Worm (Caenorhabditis elegans): ENCODE results near the gene cox-18.

- TF ChIP-seq blmp-1 (tag; optimal IDR thresholded peaks at IDR 0.05; ENCODE audit: insufficient read depth), result no peak
- no peak for TF ChIP-seq lin-11 (tag; optimal IDR thresholded peaks at IDR 0.05)
- TF ChIP-seq egl-27 (tag; optimal IDR thresholded peaks at IDR 0.05), result no peak
- TF ChIP-seq peb-1 (tag; optimal IDR thresholded peaks at IDR 0.05), result no peak
- TF ChIP-seq mbf-1 (tag; optimal IDR thresholded peaks at IDR 0.05), result no peak
- TF ChIP-seq nhr-10 (tag; optimal IDR thresholded peaks at IDR 0.05), result no peak
- TF ChIP-seq crh-2 (tag; optimal IDR thresholded peaks at IDR 0.05), result no peak
- TF ChIP-seq ztf-11 (tag; optimal IDR thresholded peaks at IDR 0.05), result no peak
- no peak for TF ChIP-seq ceh-82 (tag; optimal IDR thresholded peaks at IDR 0.05)
- TF ChIP-seq nhr-12 (tag; optimal IDR thresholded peaks at IDR 0.05), result no peak
- no peak for TF ChIP-seq snpc-4 (tag; optimal IDR thresholded peaks at IDR 0.05)
Observed at ce11 chrIV:1104518-1104917, 7.3 kb downstream of the cox-18 start, which contains the start of the genes C44B12.9 and C44B12.3.

Measured in whole organism, L2 larva.